Worm (Caenorhabditis elegans): ENCODE data around the gene R04A9.1.
A peak's percentile ranks its signal among the peaks of the same experiment; 100 is the strongest.

R04A9.1 gene

DNA sequence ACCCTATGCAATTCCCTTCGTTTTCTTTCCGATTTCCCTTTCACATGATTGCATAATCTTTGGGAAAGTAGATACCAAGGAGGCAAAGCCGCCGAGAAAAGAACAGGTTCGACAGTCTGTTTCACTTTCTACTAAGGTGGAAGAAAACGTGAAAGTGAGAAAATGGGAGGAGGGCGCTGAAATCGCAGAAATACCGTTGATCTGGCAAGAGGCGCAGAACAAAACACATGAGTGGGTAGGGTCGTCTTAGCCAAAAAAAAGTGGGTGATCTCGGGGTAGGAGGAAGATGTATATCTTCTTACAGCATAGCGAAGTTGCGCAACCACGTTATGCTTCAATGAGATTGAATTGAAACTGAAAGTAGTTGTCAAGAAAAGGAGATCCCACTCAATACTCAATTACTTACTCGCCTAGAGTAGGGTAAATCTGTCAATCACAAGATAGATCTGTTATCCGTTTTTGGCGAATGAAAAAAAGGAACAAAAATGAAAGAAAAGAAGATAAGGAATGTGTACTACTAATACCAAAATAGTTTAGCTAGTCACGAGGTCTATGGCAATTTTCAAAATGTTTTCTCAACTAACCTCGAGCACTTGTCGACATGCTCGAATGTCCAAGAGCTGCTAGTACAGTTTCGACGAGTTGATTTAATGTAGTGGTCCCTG lies 28.5 kb downstream of the R04A9.1 start (continued):
- TF ChIP-seq hmg-11 (tag; optimal IDR thresholded peaks at IDR 0.05) (no peak), eor-1 (tag; optimal IDR thresholded peaks at IDR 0.05) (no peak), jun-1 (tag; optimal IDR thresholded peaks at IDR 0.05) (no peak), aly-2 (tag; optimal IDR thresholded peaks at IDR 0.05) (no peak), lsy-12 (tag; optimal IDR thresholded peaks at IDR 0.05) (no peak), lin-39 (tag; optimal IDR thresholded peaks at IDR 0.05) (no peak), ama-1 (optimal IDR thresholded peaks at IDR 0.05) (peak; percentile 48), sea-2 (GFP tag; optimal IDR thresholded peaks at IDR 0.05) (no peak), mml-1 (tag; optimal IDR thresholded peaks at IDR 0.05) (no peak), nhr-12 (tag; optimal IDR thresholded peaks at IDR 0.05) (no peak)

- peak; percentile 93 for TF ChIP-seq nfya-1 (tag; optimal IDR thresholded peaks at IDR 0.05; ENCODE audit: insufficient read depth)
- TF ChIP-seq tbx-2 (tag; optimal IDR thresholded peaks at IDR 0.05) = no peak
- no peak for TF ChIP-seq ama-1 (optimal IDR thresholded peaks at IDR 0.05)
- TF ChIP-seq fkh-10 (GFP tag; optimal IDR thresholded peaks at IDR 0.05) = no peak
- TF ChIP-seq pha-4 (tag; optimal IDR thresholded peaks at IDR 0.05) = no peak
These were observed 29.1 kb downstream of the R04A9.1 start, which contains the start of gene dve-1 for ce11 chrX:433747-434146. Gene dve-1 (minus strand): TSS chrX:433812.

DNA sequence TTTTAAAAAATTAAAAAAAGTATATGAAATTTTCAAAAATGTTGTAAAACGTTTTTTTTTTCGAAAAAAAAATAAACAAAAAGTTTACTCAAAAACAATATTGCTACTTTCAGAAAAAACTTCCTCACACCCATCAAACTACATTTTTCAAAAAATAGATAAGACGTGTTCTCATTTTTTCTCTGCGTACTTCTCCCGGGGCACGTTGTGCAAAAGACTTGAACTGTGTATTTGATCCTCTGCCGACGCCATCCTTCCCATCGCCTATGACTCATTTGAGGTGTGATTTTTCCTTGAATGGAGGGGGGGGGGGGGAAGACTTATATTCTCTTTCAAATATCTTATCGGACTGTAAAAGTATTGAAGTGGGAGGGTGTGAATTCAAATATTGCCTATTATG lies 33.7 kb downstream of the R04A9.1 start:
- TF ChIP-seq nhr-67 (tag; optimal IDR thresholded peaks at IDR 0.05) = no peak
- peak; percentile 22 for TF ChIP-seq jun-1 (tag; optimal IDR thresholded peaks at IDR 0.05)
- peak; percentile 55 for TF ChIP-seq elt-2 (tag; optimal IDR thresholded peaks at IDR 0.05)
- TF ChIP-seq pqm-1 (tag; optimal IDR thresholded peaks at IDR 0.05) = peak; percentile 71
- TF ChIP-seq pha-4 (tag; optimal IDR thresholded peaks at IDR 0.05) = peak; percentile 7

ce11 chrX:439031-439430 lies 34.3 kb downstream of the R04A9.1 start:
- TF ChIP-seq jun-1 (tag; optimal IDR thresholded peaks at IDR 0.05) (no peak), pqm-1 (tag; optimal IDR thresholded peaks at IDR 0.05) (peak; percentile 46), daf-12 (tag; optimal IDR thresholded peaks at IDR 0.05) (no peak), nhr-67 (tag; optimal IDR thresholded peaks at IDR 0.05) (no peak), lsy-12 (tag; optimal IDR thresholded peaks at IDR 0.05) (no peak), elt-2 (tag; optimal IDR thresholded peaks at IDR 0.05) (peak; percentile 73)

DNA sequence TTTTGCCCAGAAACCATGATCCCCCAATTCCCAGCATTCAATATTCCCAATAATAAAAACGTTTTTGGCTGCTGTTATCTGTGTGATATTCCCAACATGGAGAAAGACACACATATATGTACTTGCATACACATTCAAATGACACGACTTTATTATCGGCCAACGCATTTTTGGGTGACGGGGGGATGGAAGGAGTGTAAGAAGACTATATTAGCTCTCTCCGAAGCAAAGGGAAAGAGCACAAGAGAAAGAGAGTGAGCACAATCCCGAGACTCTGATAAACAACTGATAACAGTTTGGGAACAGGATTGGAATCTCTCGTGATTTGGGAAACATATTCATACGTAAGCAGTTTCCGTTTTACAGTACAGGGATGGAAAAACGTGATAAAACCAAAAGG lies 35.7 kb downstream of the R04A9.1 start:
- TF ChIP-seq ceh-16 (tag; optimal IDR thresholded peaks at IDR 0.05) = no peak
- TF ChIP-seq nhr-12 (tag; optimal IDR thresholded peaks at IDR 0.05) = no peak
- no peak for TF ChIP-seq fkh-10 (GFP tag; optimal IDR thresholded peaks at IDR 0.05)
- TF ChIP-seq egl-27 (tag; optimal IDR thresholded peaks at IDR 0.05) = no peak
- no peak for TF ChIP-seq sea-2 (GFP tag; optimal IDR thresholded peaks at IDR 0.05)
- no peak for TF ChIP-seq lsy-12 (tag; optimal IDR thresholded peaks at IDR 0.05)
- peak; percentile 93 for TF ChIP-seq pqm-1 (tag; optimal IDR thresholded peaks at IDR 0.05)
- peak; percentile 97 for TF ChIP-seq elt-2 (tag; optimal IDR thresholded peaks at IDR 0.05)
- no peak for TF ChIP-seq ztf-11 (tag; optimal IDR thresholded peaks at IDR 0.05)
- TF ChIP-seq ceh-28 (tag; optimal IDR thresholded peaks at IDR 0.05) = no peak
- no peak for TF ChIP-seq R02D3.7 (tag; optimal IDR thresholded peaks at IDR 0.05)
- TF ChIP-seq skn-1 (tag; optimal IDR thresholded peaks at IDR 0.05) = peak; percentile 0
- no peak for TF ChIP-seq elt-3 (tag; optimal IDR thresholded peaks at IDR 0.05)
- TF ChIP-seq nhr-23 (tag; optimal IDR thresholded peaks at IDR 0.05) = no peak
- TF ChIP-seq tbx-2 (tag; optimal IDR thresholded peaks at IDR 0.05) = no peak
- peak; percentile 1 for TF ChIP-seq nfya-1 (tag; optimal IDR thresholded peaks at IDR 0.05; ENCODE audit: insufficient read depth)
- peak; percentile 13 for TF ChIP-seq pha-4 (tag; optimal IDR thresholded peaks at IDR 0.05)
- no peak for TF ChIP-seq egl-5 (tag; optimal IDR thresholded peaks at IDR 0.05)
- TF ChIP-seq nhr-77 (tag; optimal IDR thresholded peaks at IDR 0.05) = no peak
- peak; percentile 68 for TF ChIP-seq jun-1 (tag; optimal IDR thresholded peaks at IDR 0.05)

DNA sequence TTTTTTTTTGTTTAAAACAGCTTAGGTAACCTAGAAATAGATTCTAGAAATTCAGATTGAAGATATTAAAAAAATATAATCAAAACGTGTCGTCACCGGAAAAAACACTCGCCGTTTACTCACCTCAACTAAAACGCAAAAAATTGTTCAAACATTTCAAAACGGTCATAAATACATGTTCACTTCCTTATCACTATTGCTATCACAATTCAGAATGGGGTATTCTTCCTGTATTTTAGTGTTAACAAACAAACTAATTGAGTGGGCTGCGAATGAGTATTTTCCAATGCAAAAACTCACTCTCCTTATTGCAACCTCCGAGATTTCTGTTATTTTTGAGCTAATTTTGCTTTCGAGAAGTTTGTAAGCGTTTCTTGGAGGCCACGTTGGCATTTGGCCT lies 45.1 kb downstream of the R04A9.1 start, which contains the start of gene F52D1.2:
Gene F52D1.2, minus strand, starts transcription at position 393 of the 400 bp plus-strand sequence.
- peak; percentile 41 for TF ChIP-seq pqm-1 (tag; optimal IDR thresholded peaks at IDR 0.05)
- TF ChIP-seq nhr-25 (tag; optimal IDR thresholded peaks at IDR 0.05) = no peak
- TF ChIP-seq R02D3.7 (tag; optimal IDR thresholded peaks at IDR 0.05) = no peak
- peak; percentile 57 for TF ChIP-seq elt-2 (tag; optimal IDR thresholded peaks at IDR 0.05)
